Worm (Caenorhabditis elegans) whole organism, L1 larva: ENCODE measurements around the gene xpd-1.
"Not testable (repeated sequence)": the region's sequence is repeated elsewhere in the genome, so short reads cannot be mapped to it uniquely, and the experiment has no call there.

Experiments
- C04F5.9 ChIP-seq: sonication (generic microtip); optimal IDR thresholded peaks from 2 replicates; lab custom pipeline; 2016; ENCODE audit warnings: missing genetic modification characterization, missing compliant biosample characterization
- F16B12.6 ChIP-seq: fragments of 150-350 bp; optimal IDR thresholded peaks from 2 replicates; lab custom pipeline; 2014; ENCODE audit warnings: missing biosample characterization, missing genetic modification characterization
- alr-1 ChIP-seq: fragments of 200-800 bp; sonication (Bioruptor generic); optimal IDR thresholded peaks from 2 replicates; lab custom pipeline; 2018; ENCODE audit warnings: borderline replicate concordance, mild to moderate bottlenecking, missing genetic modification characterization, missing compliant biosample characterization
- aly-2 ChIP-seq: fragments of 150-350 bp; optimal IDR thresholded peaks from 2 replicates; lab custom pipeline; 2014; ENCODE audit warnings: missing biosample characterization, missing genetic modification characterization
- ceh-63 ChIP-seq: fragments of 200-800 bp; sonication (Bioruptor generic); optimal IDR thresholded peaks from 2 replicates; lab custom pipeline; 2018; ENCODE audit warnings: mild to moderate bottlenecking, missing genetic modification characterization, missing compliant biosample characterization
- ceh-8 ChIP-seq: fragments of 200-800 bp; sonication (Bioruptor generic); optimal IDR thresholded peaks from 2 replicates; lab custom pipeline; 2018; ENCODE audit warnings: mild to moderate bottlenecking, missing genetic modification characterization, moderate library complexity, missing compliant biosample characterization
- ceh-88 ChIP-seq: fragments of 200-800 bp; sonication (Bioruptor generic); IDR thresholded peaks from 2 replicates; pipeline ENCODE4 v1.3.6; 2022; ENCODE audit warnings: missing genetic modification characterization, missing compliant biosample characterization
- ceh-90 ChIP-seq: sonication (generic microtip); optimal IDR thresholded peaks from 2 replicates; lab custom pipeline; 2016; ENCODE audit warnings: missing genetic modification characterization, missing compliant biosample characterization
- dpl-1 ChIP-seq, 3 experiments: fragments of 150-350 bp in 2 of 3; sonication (generic microtip) in 1 of 3; optimal IDR thresholded peaks; 2 replicates each; lab custom pipeline; 2014 to 2017; ENCODE audit warnings: missing biosample characterization in 3 of 3, missing genetic modification characterization in 3 of 3, missing genetic modification reagents in 3 of 3
- efl-1 ChIP-seq, 4 experiments: fragments of 150-350 bp; optimal IDR thresholded peaks in 3 of 4; peaks in 1 of 4; 1 replicate in 1 of 4; 2 replicates in 3 of 4; lab custom pipeline; 2014; ENCODE audit warnings: missing biosample characterization in 2 of 4, missing genetic modification characterization in 2 of 4, missing genetic modification reagents in 2 of 4
- efl-3 ChIP-seq: fragments of 200-800 bp; sonication (Bioruptor generic); optimal IDR thresholded peaks from 2 replicates; lab custom pipeline; 2018; ENCODE audit warnings: mild to moderate bottlenecking, missing genetic modification characterization, missing compliant biosample characterization
- egl-27 ChIP-seq, 2 experiments: fragments of 150-350 bp in 1 of 2; sonication (generic microtip); optimal IDR thresholded peaks; 3 replicates each; lab custom pipeline; 2017 to 2018; ENCODE audit warnings: missing biosample characterization in 2 of 2, missing genetic modification characterization in 2 of 2, missing genetic modification reagents in 2 of 2
- elt-2 ChIP-seq: sonication (generic microtip); optimal IDR thresholded peaks from 2 replicates; lab custom pipeline; 2016; ENCODE audit warnings: missing genetic modification characterization, mild to moderate bottlenecking, inconsistent platforms, missing compliant biosample characterization, missing genetic modification reagents
- ets-5 ChIP-seq: fragments of 200-800 bp; sonication (Bioruptor generic); IDR thresholded peaks from 2 replicates; pipeline ENCODE4 v1.3.6; 2022; ENCODE audit warnings: missing genetic modification characterization, missing compliant biosample characterization
- fkh-8 ChIP-seq: sonication (generic microtip); optimal IDR thresholded peaks from 2 replicates; lab custom pipeline; 2016; ENCODE audit warnings: mild to moderate bottlenecking, missing genetic modification characterization, missing compliant biosample characterization
- hlh-4 ChIP-seq: sonication (generic microtip); optimal IDR thresholded peaks from 2 replicates; lab custom pipeline; 2016; ENCODE audit warnings: mild to moderate bottlenecking, missing genetic modification characterization, missing compliant biosample characterization
- lin-13 ChIP-seq: fragments of 150-350 bp; optimal IDR thresholded peaks from 2 replicates; lab custom pipeline; 2014; ENCODE audit warnings: missing biosample characterization, missing genetic modification reagents, missing genetic modification characterization
- lin-14 ChIP-seq: fragments of 200-800 bp; sonication (Bioruptor generic); optimal IDR thresholded peaks from 2 replicates; lab custom pipeline; 2018; ENCODE audit warnings: mild to moderate bottlenecking, missing genetic modification characterization, moderate library complexity, missing compliant biosample characterization
- lin-15B ChIP-seq: fragments of 150-350 bp; sonication (generic microtip); optimal IDR thresholded peaks from 3 replicates; lab custom pipeline; 2014; ENCODE audit warnings: missing biosample characterization, missing genetic modification characterization
- lin-39 ChIP-seq: fragments of 150-350 bp; optimal IDR thresholded peaks from 2 replicates; lab custom pipeline; 2014; ENCODE audit warnings: missing biosample characterization, missing genetic modification reagents, missing genetic modification characterization
- lir-3 ChIP-seq: sonication (generic microtip); optimal IDR thresholded peaks from 2 replicates; lab custom pipeline; 2016; ENCODE audit warnings: mild to moderate bottlenecking, missing genetic modification characterization, moderate library complexity, missing compliant biosample characterization; ENCODE audit not compliant: poor library complexity
- lsy-2 ChIP-seq, 2 experiments: fragments of 150-350 bp; optimal IDR thresholded peaks; 2 replicates each; lab custom pipeline; 2014; ENCODE audit warnings: missing biosample characterization in 2 of 2, missing genetic modification characterization in 2 of 2
- mef-2 ChIP-seq: fragments of 150-350 bp; optimal IDR thresholded peaks from 2 replicates; lab custom pipeline; 2014; ENCODE audit warnings: missing biosample characterization, missing genetic modification characterization
- nhr-11 ChIP-seq: fragments of 150-350 bp; optimal IDR thresholded peaks from 2 replicates; lab custom pipeline; 2014; ENCODE audit warnings: missing biosample characterization, missing genetic modification characterization
- nhr-12 ChIP-seq: sonication (generic microtip); optimal IDR thresholded peaks from 2 replicates; lab custom pipeline; 2017; ENCODE audit warnings: missing biosample characterization, missing genetic modification characterization
- nhr-19 ChIP-seq: fragments of 200-800 bp; sonication (Bioruptor generic); conservative IDR thresholded peaks from 2 replicates; pipeline ENCODE4 v1.3.6; 2022; ENCODE audit warnings: missing genetic modification characterization, missing compliant biosample characterization
- nhr-28 ChIP-seq: fragments of 150-350 bp; optimal IDR thresholded peaks from 2 replicates; lab custom pipeline; 2014; ENCODE audit warnings: missing biosample characterization, missing genetic modification characterization
- nhr-47 ChIP-seq: sonication (generic microtip); optimal IDR thresholded peaks from 2 replicates; lab custom pipeline; 2016; ENCODE audit warnings: mild to moderate bottlenecking, missing genetic modification characterization, moderate library complexity, missing compliant biosample characterization
- nhr-76 ChIP-seq: sonication (generic microtip); optimal IDR thresholded peaks from 2 replicates; lab custom pipeline; 2017; ENCODE audit warnings: missing biosample characterization, missing genetic modification characterization
- nhr-90 ChIP-seq: sonication (generic microtip); optimal IDR thresholded peaks from 2 replicates; lab custom pipeline; 2016; ENCODE audit warnings: mild to moderate bottlenecking, missing genetic modification characterization, missing compliant biosample characterization; ENCODE audit not compliant: poor library complexity
- pqm-1 ChIP-seq: sonication (generic microtip); optimal IDR thresholded peaks from 3 replicates; lab custom pipeline; 2017; ENCODE audit warnings: missing biosample characterization, missing genetic modification characterization
- rnt-1 ChIP-seq: sonication (generic microtip); optimal IDR thresholded peaks from 2 replicates; lab custom pipeline; 2016; ENCODE audit warnings: mild to moderate bottlenecking, missing genetic modification characterization, moderate library complexity, missing compliant biosample characterization
- snu-23 ChIP-seq: sonication (generic microtip); optimal IDR thresholded peaks from 2 replicates; lab custom pipeline; 2016; ENCODE audit warnings: missing genetic modification characterization, missing compliant biosample characterization
- swsn-7 ChIP-seq: sonication (generic microtip); optimal IDR thresholded peaks from 2 replicates; lab custom pipeline; 2016; ENCODE audit warnings: missing genetic modification characterization, missing compliant biosample characterization
- unc-98 ChIP-seq: fragments of 200-800 bp; sonication (Bioruptor generic); IDR thresholded peaks from 2 replicates; pipeline ENCODE4 v1.3.6; 2022; ENCODE audit warnings: missing genetic modification characterization, missing compliant biosample characterization
- vab-15 ChIP-seq: sonication (generic microtip); optimal IDR thresholded peaks from 2 replicates; lab custom pipeline; 2017; ENCODE audit warnings: missing genotype, mild to moderate bottlenecking, missing genetic modification characterization, missing compliant biosample characterization
- xbp-1 ChIP-seq: sonication (generic microtip); optimal IDR thresholded peaks from 2 replicates; lab custom pipeline; 2016; ENCODE audit warnings: missing genetic modification characterization, missing compliant biosample characterization
- zag-1 ChIP-seq: fragments of 150-350 bp; optimal IDR thresholded peaks from 2 replicates; lab custom pipeline; 2014; ENCODE audit warnings: missing biosample characterization, missing genetic modification characterization
- ztf-11 ChIP-seq, 2 experiments: sonication (generic microtip); optimal IDR thresholded peaks; 2 replicates each; lab custom pipeline; 2016 to 2017; ENCODE audit warnings: missing genetic modification characterization in 2 of 2, missing biosample characterization in 1 of 2, missing compliant biosample characterization in 1 of 2

xpd-1 gene

ce11 chrIII:235115-235514 lies 29.8 kb upstream of the xpd-1 start (continued):
- no peak for TF ChIP-seq ceh-8
- TF ChIP-seq lin-15B (tag; lab: Kevin White, UChicago), result peak; percentile 51
- no peak for TF ChIP-seq hlh-4 (tag; lab: Kevin White, UChicago)
- TF ChIP-seq F16B12.6 (tag; lab: Kevin White, UChicago), result peak; percentile 94
- TF ChIP-seq nhr-76 (tag; lab: Kevin White, UChicago), result no peak
- TF ChIP-seq fkh-8 (tag; lab: Kevin White, UChicago), result peak; percentile 81
- peak in 1 of 2 experiments; percentile 28 for TF ChIP-seq ztf-11 (tag; optimal IDR thresholded peaks at IDR 0.05; lab: Kevin White, UChicago)
- TF ChIP-seq ets-5 (GFP tag; lab: Robert Waterston, UW), result 0 out of 2 replicates have a peak, but pooled peaks have one; percentile 51
- no peak for TF ChIP-seq alr-1 (tag; lab: Kevin White, UChicago)
- no peak for TF ChIP-seq pqm-1 (tag; lab: Kevin White, UChicago)
- no peak for TF ChIP-seq nhr-11

- TF ChIP-seq nhr-47 (tag; lab: Kevin White, UChicago) (no peak), ceh-90 (no peak), nhr-90 (tag; lab: Kevin White, UChicago) (no peak), lsy-2 (tag; optimal IDR thresholded peaks at IDR 0.05; lab: Kevin White, UChicago) (no peak), lin-14 (no peak), ceh-88 (GFP tag; lab: Robert Waterston, UW) (no peak), zag-1 (tag; lab: Kevin White, UChicago) (no peak), ets-5 (GFP tag; lab: Robert Waterston, UW) (no peak), lin-39 (no peak)
Observed at ce11 chrIII:235544-235943, 29.3 kb upstream of the xpd-1 start, which contains the start of gene hpo-29. TSS of gene hpo-29 (plus strand) at chrIII:235844.

- TF ChIP-seq nhr-47 (tag; lab: Kevin White, UChicago), result no peak
- TF ChIP-seq snu-23 (GFP tag; lab: Kevin White, UChicago), result no peak
Observed at ce11 chrIII:251410-251809, 13.5 kb upstream of the xpd-1 start.

ce11 chrIII:254235-254634 lies 10.7 kb upstream of the xpd-1 start, which contains the start of gene Y50D7A.3:
TSS of gene Y50D7A.3 (plus strand) at chrIII:254535.
- TF ChIP-seq ets-5 (GFP tag; lab: Robert Waterston, UW) (no peak), lin-13 (GFP tag; lab: Kevin White, UChicago) (no peak), xbp-1 (tag; lab: Kevin White, UChicago) (no peak), efl-3 (no peak), egl-27 (tag; optimal IDR thresholded peaks at IDR 0.05; lab: Kevin White, UChicago) (no peak)

ce11 chrIII:269572-269971 lies 4.7 kb downstream of the xpd-1 start:
- TF ChIP-seq lsy-2 (tag; optimal IDR thresholded peaks at IDR 0.05; lab: Kevin White, UChicago) (peak in 1 of 2 experiments; percentile 33), efl-1 (GFP tag; optimal IDR thresholded peaks at IDR 0.05 in 1 of 2; lab: Kevin White, UChicago) (peak in 1 of 2 experiments; percentile 89)
- not testable (repeated sequence) for TF ChIP-seq efl-1 (optimal IDR thresholded peaks at IDR 0.05; lab: Kevin White, UChicago)

ce11 chrIII:282506-282905 lies 17.6 kb downstream of the xpd-1 start:
- TF ChIP-seq vab-15 (no peak), nhr-19 (GFP tag; lab: Robert Waterston, UW) (no peak)

- TF ChIP-seq rnt-1 (tag; lab: Kevin White, UChicago), result no peak
- no peak for TF ChIP-seq swsn-7 (tag; lab: Kevin White, UChicago)
- TF ChIP-seq elt-2 (tag; lab: Kevin White, UChicago), result no peak
- TF ChIP-seq aly-2 (tag; lab: Kevin White, UChicago), result no peak
- no peak for TF ChIP-seq nhr-12 (tag; lab: Kevin White, UChicago)
- no peak for TF ChIP-seq mef-2 (tag; lab: Kevin White, UChicago)
- no peak for TF ChIP-seq lir-3 (tag; lab: Kevin White, UChicago)
- no peak for TF ChIP-seq nhr-28 (tag; lab: Kevin White, UChicago)
- no peak for TF ChIP-seq ztf-11 (tag; optimal IDR thresholded peaks at IDR 0.05; lab: Kevin White, UChicago)
- no peak for TF ChIP-seq unc-98 (GFP tag; lab: Robert Waterston, UW)
- TF ChIP-seq C04F5.9, result no peak
- TF ChIP-seq ceh-63 (GFP tag; lab: Kevin White, UChicago), result no peak
- no peak for TF ChIP-seq ets-5 (GFP tag; lab: Robert Waterston, UW)
- no peak for TF ChIP-seq nhr-90 (tag; lab: Kevin White, UChicago)
- TF ChIP-seq lin-13 (GFP tag; lab: Kevin White, UChicago), result no peak
- no peak for TF ChIP-seq dpl-1 (GFP tag; optimal IDR thresholded peaks at IDR 0.05; lab: Kevin White, UChicago)
- no peak for TF ChIP-seq alr-1 (tag; lab: Kevin White, UChicago)
- no peak for TF ChIP-seq efl-1 (optimal IDR thresholded peaks at IDR 0.05; lab: Kevin White, UChicago)
- no peak for TF ChIP-seq efl-1 (GFP tag; optimal IDR thresholded peaks at IDR 0.05 in 1 of 2; lab: Kevin White, UChicago)
Observed at ce11 chrIII:283817-284216, 18.9 kb downstream of the xpd-1 start, which contains the start of gene taco-1. TSS of gene taco-1 (plus strand) at chrIII:284117.
